Fruit fly (Drosophila melanogaster): ENCODE measurements around the gene RabX2.

The RabX2 gene

DNA sequence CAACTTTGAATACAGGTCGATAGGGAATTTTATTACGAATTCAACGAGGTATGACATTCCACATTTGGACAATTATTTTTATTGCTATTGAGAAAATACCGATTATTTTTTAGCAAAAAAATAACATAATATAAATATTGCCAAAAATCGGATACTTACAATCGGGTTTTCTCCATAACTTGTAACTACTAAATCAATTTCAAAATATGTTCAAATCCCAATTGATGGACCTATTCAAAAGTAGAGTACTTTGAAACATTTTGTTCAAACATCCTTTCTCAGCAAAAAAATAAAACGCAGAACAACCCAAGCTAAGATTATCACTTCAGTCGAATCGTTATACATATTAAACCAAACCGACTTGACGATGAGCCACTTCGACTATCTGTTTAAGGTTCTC lies at the start of gene RabX2:
Gene RabX2, plus strand, starts transcription at position 301 of the 400 bp plus-strand sequence.
- TF ChIP-seq CG8478 (optimal IDR thresholded peaks at IDR 0.05) (no peak), CTCF (optimal IDR thresholded peaks at IDR 0.05) (no peak)

DNA sequence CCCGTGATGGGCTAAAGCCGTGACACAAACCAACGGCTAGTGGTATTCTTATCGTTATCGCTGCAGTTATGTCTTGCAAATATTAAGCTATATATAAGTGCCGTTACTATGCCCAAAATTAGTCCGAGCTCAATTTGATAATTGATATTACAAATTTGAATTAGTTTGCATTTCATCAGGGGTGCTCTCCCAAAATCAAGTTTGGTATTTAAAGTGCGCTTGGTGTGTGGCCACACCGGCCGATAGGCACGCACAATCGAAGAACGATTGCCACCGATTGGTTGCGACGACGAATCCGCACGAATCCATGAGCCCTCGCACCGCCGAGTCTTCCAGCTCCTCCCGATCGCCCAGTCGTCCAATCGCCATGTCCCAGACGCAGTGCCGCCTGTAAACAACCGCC lies 49.4 kb upstream of the RabX2 start, which contains the start of gene CG17841:
Gene CG17841, plus strand, starts transcription at position 252 of the 403 bp plus-strand sequence.
- TF ChIP-seq CTCF (optimal IDR thresholded peaks at IDR 0.05) (peak in 1 of 2 experiments; percentile 12), CG8478 (optimal IDR thresholded peaks at IDR 0.05) (no peak)

DNA sequence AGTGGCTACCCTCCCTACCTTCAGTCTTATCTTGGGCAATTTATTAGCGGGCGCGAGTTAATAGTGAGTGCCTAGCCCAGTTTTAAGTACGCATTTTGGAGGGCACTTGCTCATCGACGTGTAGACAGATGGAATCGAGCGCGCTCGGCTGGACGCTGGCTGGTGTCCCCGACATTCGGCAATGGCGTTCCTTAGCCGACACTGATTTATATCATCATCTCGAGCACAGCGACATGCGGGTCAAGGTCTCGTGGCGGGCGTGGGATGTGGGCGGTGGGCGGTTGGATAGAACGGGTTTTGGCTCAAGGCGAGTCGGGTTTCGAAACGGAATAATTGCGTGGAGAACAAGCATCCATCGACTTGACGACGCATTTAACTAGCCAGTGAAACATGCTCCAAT lies 47.9 kb upstream of the RabX2 start:
- no peak for TF ChIP-seq CG8478 (optimal IDR thresholded peaks at IDR 0.05)
- TF ChIP-seq CTCF (optimal IDR thresholded peaks at IDR 0.05): no peak

DNA sequence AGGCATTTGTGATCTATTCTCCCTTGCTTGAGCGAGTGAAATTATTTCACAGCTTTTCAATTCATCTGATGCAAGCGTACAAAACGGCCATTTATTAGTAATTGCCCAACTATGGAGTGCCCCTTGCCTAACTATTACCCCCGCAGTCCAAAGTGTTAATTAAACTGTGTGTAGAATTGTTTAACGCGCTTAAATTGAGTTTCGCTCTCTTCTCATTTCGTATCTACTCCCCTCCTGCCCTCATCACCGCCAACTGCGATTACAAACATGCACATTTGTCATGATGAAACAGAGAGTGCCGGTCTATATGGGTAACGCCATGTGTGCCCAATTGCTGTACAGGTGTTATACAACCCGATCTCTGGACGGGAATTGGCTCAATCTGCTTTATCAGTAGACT lies 47.5 kb upstream of the RabX2 start:
- TF ChIP-seq CTCF (optimal IDR thresholded peaks at IDR 0.05): no peak
- TF ChIP-seq CG8478 (optimal IDR thresholded peaks at IDR 0.05): no peak

DNA sequence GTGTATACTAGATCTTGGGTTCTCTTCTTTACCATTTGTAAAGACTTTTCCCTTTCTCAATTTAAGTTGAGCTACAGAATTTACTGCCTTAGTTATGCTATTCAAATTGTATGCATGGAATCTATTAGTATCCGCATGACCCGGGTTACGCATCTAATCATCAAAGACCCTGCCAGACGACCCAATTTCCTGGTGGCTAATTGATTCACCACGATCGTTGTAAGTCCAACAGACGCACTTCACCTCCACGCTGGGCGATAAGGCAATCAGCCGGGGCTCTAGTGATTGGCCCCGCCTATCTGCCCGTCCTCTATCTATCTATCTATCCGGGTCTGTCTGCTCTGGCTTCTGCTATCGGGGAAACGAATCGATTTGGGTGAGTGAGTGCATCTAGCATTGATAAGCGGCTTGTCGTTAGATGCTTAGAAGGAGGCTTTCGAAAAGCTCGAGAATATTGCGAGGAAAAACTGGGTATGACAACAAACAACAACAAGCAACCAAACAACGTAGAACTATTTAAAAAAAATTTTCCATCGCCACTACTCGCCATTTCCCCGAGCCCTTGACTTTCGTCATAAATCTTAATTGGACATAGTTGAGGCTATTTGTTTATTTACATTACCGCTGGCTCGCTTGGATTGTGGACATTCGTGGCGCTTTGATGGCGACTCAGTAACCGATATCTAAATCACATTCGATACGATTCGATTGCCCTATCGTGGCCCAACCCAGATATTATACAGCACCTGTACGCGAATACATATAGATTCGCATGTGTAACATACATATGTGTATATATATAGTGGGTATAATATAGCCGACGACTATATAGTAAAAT lies 46.8 kb upstream of the RabX2 start:
- no peak for TF ChIP-seq CTCF (optimal IDR thresholded peaks at IDR 0.05)
- TF ChIP-seq CG8478 (optimal IDR thresholded peaks at IDR 0.05): no peak

DNA sequence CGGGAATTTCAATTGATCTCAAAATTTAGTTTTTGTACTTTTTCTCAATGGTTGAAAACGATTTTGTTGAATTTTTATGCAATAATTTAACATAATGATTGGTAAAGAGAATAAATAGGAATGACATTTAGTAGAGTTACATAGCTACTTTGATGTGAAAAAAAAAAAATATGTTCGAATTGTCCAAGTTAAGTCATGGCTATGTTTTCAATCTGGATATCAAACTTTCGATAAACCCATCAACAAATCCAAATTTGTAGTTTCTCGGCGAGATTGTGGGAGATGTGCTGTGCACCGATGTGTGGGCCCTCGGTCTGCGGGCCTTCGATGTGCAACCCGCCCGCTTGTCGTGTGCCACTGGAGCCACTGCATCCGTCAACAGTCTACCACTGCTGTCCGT lies 42.0 kb upstream of the RabX2 start, which contains the start of the genes CG32686 and CG2898:
Gene CG32686, minus strand, starts transcription at position 101 of the 400 bp plus-strand sequence.
Gene CG2898, plus strand, starts transcription at position 159 of the 400 bp plus-strand sequence.
- no peak for TF ChIP-seq CG8478 (optimal IDR thresholded peaks at IDR 0.05)

DNA sequence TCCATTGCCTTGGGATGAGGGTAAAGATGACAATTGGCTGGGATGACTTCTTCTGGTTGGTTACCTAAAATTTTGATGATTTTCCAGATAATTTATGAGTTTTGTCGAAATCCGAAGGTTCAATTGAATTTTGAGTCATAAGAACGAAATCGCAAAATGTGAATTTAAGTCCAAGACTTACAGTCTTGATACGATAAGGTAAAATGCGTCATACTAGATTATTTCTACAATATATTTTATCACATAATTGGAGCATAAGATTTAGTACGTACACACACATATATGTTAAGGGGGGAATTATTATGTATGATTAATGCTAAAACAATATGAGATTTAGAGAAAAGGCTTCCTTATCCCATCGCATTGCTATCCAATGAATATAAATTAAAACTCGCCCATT lies 36.0 kb upstream of the RabX2 start, which contains the start of gene CG32681:
Gene CG32681, minus strand, starts transcription at position 101 of the 400 bp plus-strand sequence.
- TF ChIP-seq CTCF (optimal IDR thresholded peaks at IDR 0.05): no peak
- TF ChIP-seq CG8478 (optimal IDR thresholded peaks at IDR 0.05): no peak

DNA sequence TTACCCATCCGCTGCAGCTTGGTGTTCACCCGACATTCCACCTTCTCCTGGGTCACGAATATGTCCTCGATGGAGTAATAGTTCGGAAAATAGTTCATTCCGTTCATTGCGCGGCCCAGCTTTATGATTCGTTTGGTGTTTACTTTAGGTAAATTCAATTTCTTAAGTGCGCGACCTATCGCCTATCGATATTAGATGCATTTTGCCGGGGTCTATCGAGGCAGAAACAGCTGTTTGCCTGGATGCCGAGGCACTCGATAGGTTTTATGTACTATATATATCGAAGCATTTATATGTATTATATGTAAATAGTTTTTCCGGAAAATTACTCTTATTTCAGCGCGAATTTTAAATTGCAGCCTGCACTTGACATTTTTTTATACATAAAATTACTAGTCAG lies 32.3 kb upstream of the RabX2 start:
- TF ChIP-seq CG8478 (optimal IDR thresholded peaks at IDR 0.05): no peak
- TF ChIP-seq CTCF (optimal IDR thresholded peaks at IDR 0.05): no peak

DNA sequence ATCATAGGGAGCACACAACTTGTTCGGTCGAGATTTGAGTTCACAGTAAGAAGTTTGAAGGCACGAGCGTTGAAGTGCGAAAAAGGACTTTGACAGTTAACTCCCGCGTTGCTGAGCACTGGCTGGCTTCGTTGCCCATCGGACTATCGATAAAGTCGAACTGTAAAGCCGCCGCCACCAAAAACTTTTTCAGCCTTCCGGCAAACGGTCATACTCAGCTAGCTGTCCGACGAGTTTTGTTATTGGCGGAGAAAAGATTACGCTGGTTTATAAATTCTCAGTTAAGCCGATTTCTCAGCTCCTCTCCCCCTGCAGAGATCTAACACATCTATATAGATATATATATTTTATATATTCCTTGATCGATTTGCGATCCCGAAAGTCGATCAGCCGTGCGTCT lies 31.5 kb upstream of the RabX2 start, which contains the start of the genes Psf3 and flw:
Gene Psf3, minus strand, starts transcription at position 105 of the 400 bp plus-strand sequence.
Gene flw, plus strand, starts transcription at position 204 of the 400 bp plus-strand sequence.
- TF ChIP-seq CG8478 (optimal IDR thresholded peaks at IDR 0.05): no peak
- TF ChIP-seq CTCF (optimal IDR thresholded peaks at IDR 0.05): no peak

DNA sequence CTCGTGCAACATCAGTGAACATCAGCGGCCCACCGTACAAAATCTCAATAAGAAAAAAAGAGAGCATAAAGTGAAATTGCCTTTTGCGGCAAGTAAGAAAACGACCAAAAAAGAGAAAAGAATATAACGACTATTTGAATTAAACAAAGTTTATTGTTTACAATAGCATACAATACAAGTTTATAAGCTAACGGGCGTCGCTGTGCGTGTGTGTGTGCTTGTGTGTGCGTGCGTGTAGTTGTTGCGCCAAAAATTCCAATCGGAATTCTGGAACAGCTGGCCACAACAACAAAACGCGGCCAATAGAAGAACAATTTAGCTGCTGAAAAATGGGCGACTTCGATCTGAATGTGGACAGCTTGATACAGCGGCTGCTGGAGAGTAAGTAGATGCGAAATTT lies 31.0 kb upstream of the RabX2 start:
- TF ChIP-seq CTCF (optimal IDR thresholded peaks at IDR 0.05): no peak
- TF ChIP-seq CG8478 (optimal IDR thresholded peaks at IDR 0.05): no peak

DNA sequence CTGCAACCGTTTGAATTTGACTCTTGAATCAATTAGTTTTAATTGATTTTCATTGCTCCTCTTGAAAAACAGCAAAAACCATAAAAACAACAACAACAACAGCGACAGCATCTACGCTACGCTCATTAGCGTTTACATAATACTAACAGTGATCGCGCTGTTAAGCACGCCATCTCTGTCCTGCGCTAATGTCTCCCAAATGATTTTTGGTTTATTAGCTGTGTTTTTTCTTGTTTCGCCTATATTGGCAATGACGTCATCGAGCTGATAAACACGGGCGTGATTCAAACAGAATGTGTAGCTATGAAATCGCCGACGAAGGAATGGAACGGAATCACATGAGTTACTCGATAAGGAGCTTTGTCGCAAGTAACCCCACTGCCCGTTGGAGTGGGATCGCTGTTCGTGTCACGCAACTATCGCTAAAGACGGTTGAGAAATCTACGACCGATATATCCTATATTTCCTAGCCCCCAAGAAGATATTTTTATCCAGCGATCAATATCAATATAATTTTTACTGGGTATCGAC lies 30.4 kb upstream of the RabX2 start:
- TF ChIP-seq CG8478 (optimal IDR thresholded peaks at IDR 0.05) (no peak), CTCF (optimal IDR thresholded peaks at IDR 0.05) (no peak)

DNA sequence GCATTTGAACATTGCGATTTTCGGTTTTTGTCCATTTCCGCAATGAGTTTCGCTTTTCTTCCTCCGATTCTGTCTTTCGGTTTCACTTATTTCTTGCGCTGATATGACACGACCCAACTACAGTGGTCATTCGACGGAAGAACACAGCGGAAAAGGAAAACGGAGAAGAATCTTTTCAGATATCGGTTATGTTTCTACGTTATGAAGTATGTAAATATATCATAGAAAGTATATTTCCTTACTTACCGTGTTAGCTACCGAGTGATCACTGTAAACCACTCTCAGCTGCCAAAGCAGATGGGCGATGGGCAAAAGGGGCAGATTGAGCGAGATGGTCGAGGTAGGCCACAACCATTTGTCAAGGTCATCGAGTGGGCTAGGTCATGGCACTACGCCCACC lies 29.6 kb upstream of the RabX2 start:
- TF ChIP-seq CTCF (optimal IDR thresholded peaks at IDR 0.05) (no peak), CG8478 (optimal IDR thresholded peaks at IDR 0.05) (no peak)

DNA sequence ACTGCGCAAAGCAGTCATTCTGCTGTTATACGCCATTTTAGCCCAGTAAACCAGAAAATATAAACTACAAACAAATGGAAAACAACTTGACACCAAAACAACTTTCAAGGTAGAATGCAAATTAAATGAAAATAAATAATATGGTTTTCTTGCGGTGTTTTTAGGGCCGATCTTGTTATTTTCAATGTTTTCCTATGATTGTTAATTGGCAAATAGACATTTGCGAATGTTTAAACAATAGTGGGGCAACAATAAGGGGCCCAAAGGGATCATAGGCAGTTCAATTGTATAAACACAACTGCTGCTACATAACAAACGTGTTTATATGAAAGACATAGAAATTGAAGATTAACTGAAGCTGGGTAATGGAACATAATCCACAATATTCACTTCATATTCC lies 20.4 kb upstream of the RabX2 start:
- no peak for TF ChIP-seq CTCF (optimal IDR thresholded peaks at IDR 0.05)
- TF ChIP-seq CG8478 (optimal IDR thresholded peaks at IDR 0.05): no peak

DNA sequence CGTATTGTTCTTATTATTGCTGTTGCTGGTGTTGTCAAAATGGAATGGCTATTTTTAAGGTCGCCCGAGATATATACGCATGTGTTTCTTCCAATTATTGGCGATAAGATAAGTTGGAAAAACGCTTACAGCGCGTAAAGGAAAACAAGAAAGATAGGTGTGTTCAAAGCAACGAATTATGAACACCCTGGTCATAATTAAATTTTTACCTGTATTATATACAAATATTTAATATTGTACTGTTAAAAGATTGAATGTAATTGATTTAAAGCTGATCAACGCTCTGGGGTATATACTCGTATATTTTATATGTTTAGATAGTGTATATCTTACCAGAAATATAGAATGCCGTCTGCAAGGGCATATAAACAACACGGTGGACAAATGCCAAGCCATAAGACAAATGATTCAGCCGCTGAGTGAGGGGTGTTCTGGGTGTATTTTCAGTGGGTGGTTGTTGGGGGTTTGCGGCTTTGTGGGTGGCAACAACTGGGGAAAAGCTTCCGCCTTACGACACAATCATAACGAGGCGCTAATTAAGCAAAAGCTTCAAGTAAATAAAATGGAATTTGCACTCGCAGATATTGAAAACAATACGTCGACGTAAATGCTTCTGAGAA lies 19.6 kb upstream of the RabX2 start:
- TF ChIP-seq CG8478 (optimal IDR thresholded peaks at IDR 0.05): no peak

DNA sequence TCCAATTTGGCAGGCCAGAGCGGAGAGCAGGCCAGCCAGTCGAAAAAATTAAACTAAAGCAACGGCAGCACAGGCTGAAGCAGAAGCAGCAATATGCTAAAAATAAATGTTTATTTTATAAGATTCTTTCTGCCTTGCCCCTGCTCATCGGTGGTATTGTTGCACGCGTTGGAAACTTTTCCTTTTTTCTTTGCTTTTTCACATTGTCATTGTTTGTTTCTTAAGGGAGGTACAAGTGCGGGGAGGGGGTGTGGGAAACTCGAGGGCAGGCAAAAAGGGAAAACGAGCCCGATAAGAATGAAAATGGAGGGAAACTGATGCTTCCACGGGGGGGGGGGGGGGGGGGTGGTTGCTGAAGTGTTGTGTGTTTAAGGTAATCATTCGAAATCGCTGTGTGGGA lies 18.3 kb upstream of the RabX2 start:
- TF ChIP-seq CG8478 (optimal IDR thresholded peaks at IDR 0.05): no peak
- no peak for TF ChIP-seq CTCF (optimal IDR thresholded peaks at IDR 0.05)

DNA sequence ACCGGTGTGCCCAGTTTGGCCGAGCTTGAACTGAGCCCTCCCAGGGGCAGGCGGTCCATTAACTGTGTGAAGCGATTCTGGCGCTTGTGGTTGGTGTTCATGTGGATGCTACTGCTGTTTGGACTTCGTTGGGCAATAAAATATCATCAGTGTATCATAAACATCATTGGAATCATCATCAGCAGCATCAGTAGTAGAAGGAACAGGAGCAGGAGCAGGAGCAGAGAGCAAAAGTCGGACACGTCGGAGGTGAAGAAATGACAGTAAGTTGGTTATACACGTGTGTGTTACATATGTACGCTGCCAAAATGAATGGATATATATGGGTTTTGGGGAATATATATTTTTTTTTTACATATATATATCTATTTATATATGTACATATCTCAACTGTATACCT lies 15.5 kb downstream of the RabX2 start, which contains the start of gene CG12640:
Gene CG12640, minus strand, starts transcription at position 101 of the 400 bp plus-strand sequence.
- TF ChIP-seq CG8478 (optimal IDR thresholded peaks at IDR 0.05): no peak
- TF ChIP-seq CTCF (optimal IDR thresholded peaks at IDR 0.05): no peak
